Worm (Caenorhabditis elegans) whole organism, early embryonic: ENCODE data around the gene C18F10.7.

Experiments used
- B0310.2 ChIP-seq: sonication (generic microtip); optimal IDR thresholded peaks from 2 replicates; lab custom pipeline; 2016; ENCODE audit warnings: mild to moderate bottlenecking, missing genetic modification characterization, missing compliant biosample characterization
- F13C5.2 ChIP-seq: sonication (generic microtip); optimal IDR thresholded peaks from 2 replicates; lab custom pipeline; 2017; ENCODE audit warnings: mild to moderate bottlenecking, missing genetic modification characterization, inconsistent platforms, missing compliant biosample characterization
- aly-1 ChIP-seq: sonication (generic microtip); optimal IDR thresholded peaks from 2 replicates; lab custom pipeline; 2016; ENCODE audit warnings: missing genetic modification characterization, missing compliant biosample characterization
- ama-1 ChIP-seq: fragments of 150-350 bp; optimal IDR thresholded peaks from 2 replicates; lab custom pipeline; 2014
- flt-1 ChIP-seq: fragments of 200-800 bp; sonication (Bioruptor generic); IDR thresholded peaks from 2 replicates; pipeline ENCODE4 v1.3.6; 2022; ENCODE audit warnings: missing genetic modification characterization, missing compliant biosample characterization
- hmbx-1 ChIP-seq: sonication (generic microtip); optimal IDR thresholded peaks from 2 replicates; lab custom pipeline; 2016; ENCODE audit warnings: mild to moderate bottlenecking, missing genetic modification characterization, missing compliant biosample characterization
- hmg-4 ChIP-seq: fragments of 200-800 bp; sonication (Bioruptor generic); optimal IDR thresholded peaks from 2 replicates; lab custom pipeline; 2018; ENCODE audit warnings: mild to moderate bottlenecking, missing genetic modification characterization, missing compliant biosample characterization
- pes-1 ChIP-seq: fragments of 200-800 bp; sonication (Bioruptor generic); IDR thresholded peaks from 2 replicates; pipeline ENCODE4 v1.3.6; 2022; ENCODE audit warnings: missing genetic modification reagents, missing genetic modification characterization, missing compliant biosample characterization
- sea-1 ChIP-seq: fragments of 200-800 bp; sonication (Bioruptor generic); conservative IDR thresholded peaks from 2 replicates; pipeline ENCODE4 v1.3.6; 2022; ENCODE audit warnings: missing genetic modification characterization, missing compliant biosample characterization
- tbx-11 ChIP-seq: fragments of 200-800 bp; sonication (Bioruptor generic); IDR thresholded peaks from 2 replicates; pipeline ENCODE4 v1.3.6; 2022; ENCODE audit warnings: missing genetic modification characterization, missing compliant biosample characterization
- tbx-37 ChIP-seq: fragments of 200-800 bp; sonication (Bioruptor generic); conservative IDR thresholded peaks from 2 replicates; pipeline ENCODE4 v1.3.6; 2022; ENCODE audit warnings: missing genetic modification reagents, missing genetic modification characterization, missing compliant biosample characterization

DNA sequence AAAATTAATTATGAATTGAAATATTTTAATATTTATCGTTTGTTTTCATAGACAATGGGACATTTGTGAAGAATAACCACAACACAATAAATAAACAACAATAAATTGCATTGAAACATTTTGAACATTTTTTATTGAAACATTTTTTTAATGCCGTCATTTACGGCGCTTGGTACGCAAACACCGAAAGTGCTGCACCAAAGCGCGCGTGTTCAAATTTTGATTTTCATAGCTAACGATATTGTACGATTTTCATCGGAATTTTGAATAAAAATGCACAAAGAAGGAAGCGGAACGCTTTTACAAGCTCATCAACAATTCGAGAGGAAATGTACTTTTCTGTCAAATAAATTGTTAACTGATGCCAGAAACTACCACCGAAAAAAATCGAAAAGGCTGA is 25.6 kb upstream of the C18F10.7 start:
- TF ChIP-seq B0310.2 (tag; lab: Kevin White, UChicago) (no peak), aly-1 (no peak), sea-1 (GFP tag; lab: Robert Waterston, UW) (no peak), flt-1 (no peak), ama-1 (lab: Kevin White, UChicago) (no peak), tbx-11 (GFP tag; lab: Robert Waterston, UW) (no peak), tbx-37 (GFP tag; lab: Robert Waterston, UW) (no peak), pes-1 (no peak), hmbx-1 (no peak), hmg-4 (GFP tag; lab: Kevin White, UChicago) (no peak), F13C5.2 (tag; lab: Kevin White, UChicago) (no peak)
